Worm (Caenorhabditis elegans) whole organism, late embryonic: ENCODE data around the gene htp-1.

Experiments used
- C08G9.2 ChIP-seq: sonication (generic microtip); optimal IDR thresholded peaks from 2 replicates; lab custom pipeline; 2016; ENCODE audit warnings: mild to moderate bottlenecking, missing genetic modification characterization, moderate library complexity, missing compliant biosample characterization
- C38D4.7 ChIP-seq: fragments of 200-800 bp; sonication (Bioruptor generic); optimal IDR thresholded peaks from 2 replicates; lab custom pipeline; 2018; ENCODE audit warnings: mild to moderate bottlenecking, missing genetic modification characterization, moderate library complexity, missing compliant biosample characterization
- F13H6.1 ChIP-seq: sonication (generic microtip); optimal IDR thresholded peaks from 2 replicates; lab custom pipeline; 2016; ENCODE audit warnings: missing genetic modification characterization, missing compliant biosample characterization
- K02D7.2 ChIP-seq: sonication (generic microtip); optimal IDR thresholded peaks from 2 replicates; lab custom pipeline; 2017; ENCODE audit warnings: mild to moderate bottlenecking, missing genetic modification characterization, missing compliant biosample characterization
- T23F11.4 ChIP-seq: fragments of 200-800 bp; sonication (Bioruptor generic); optimal IDR thresholded peaks from 2 replicates; lab custom pipeline; 2018; ENCODE audit warnings: mild to moderate bottlenecking, missing genetic modification characterization, missing compliant biosample characterization
- Y22D7AL.16 ChIP-seq: sonication (generic microtip); optimal IDR thresholded peaks from 2 replicates; lab custom pipeline; 2016; ENCODE audit warnings: missing genetic modification characterization, missing compliant biosample characterization
- ahr-1 ChIP-seq: sonication (generic microtip); optimal IDR thresholded peaks from 2 replicates; lab custom pipeline; 2016; ENCODE audit warnings: missing genetic modification characterization, missing compliant biosample characterization
- ama-1 ChIP-seq: fragments of 150-350 bp; optimal IDR thresholded peaks from 2 replicates; lab custom pipeline; 2014
- ceh-18 ChIP-seq: sonication (generic microtip); optimal IDR thresholded peaks from 2 replicates; lab custom pipeline; 2016; ENCODE audit warnings: missing genetic modification characterization, missing compliant biosample characterization
- ceh-2 ChIP-seq: sonication (generic microtip); optimal IDR thresholded peaks from 2 replicates; lab custom pipeline; 2016; ENCODE audit warnings: missing genotype, missing genetic modification characterization, missing compliant biosample characterization
- ceh-22 ChIP-seq: sonication (generic microtip); optimal IDR thresholded peaks from 2 replicates; lab custom pipeline; 2017; ENCODE audit warnings: missing biosample characterization, missing genetic modification characterization
- ceh-24 ChIP-seq: sonication (generic microtip); optimal IDR thresholded peaks from 2 replicates; lab custom pipeline; 2016; ENCODE audit warnings: mild to moderate bottlenecking, missing genetic modification characterization, missing compliant biosample characterization
- ceh-30 ChIP-seq: fragments of 150-350 bp; optimal IDR thresholded peaks from 2 replicates; lab custom pipeline; 2014; ENCODE audit warnings: missing biosample characterization, missing genetic modification characterization
- ceh-34 ChIP-seq: sonication (generic microtip); optimal IDR thresholded peaks from 2 replicates; lab custom pipeline; 2016; ENCODE audit warnings: mild to moderate bottlenecking, missing genetic modification characterization, missing compliant biosample characterization
- ceh-48 ChIP-seq: sonication (generic microtip); optimal IDR thresholded peaks from 2 replicates; lab custom pipeline; 2016; ENCODE audit warnings: missing genetic modification characterization, inconsistent platforms, missing compliant biosample characterization
- ceh-6 ChIP-seq: fragments of 200-800 bp; sonication (Bioruptor generic); optimal IDR thresholded peaks from 2 replicates; lab custom pipeline; 2018; ENCODE audit warnings: mild to moderate bottlenecking, missing genetic modification characterization, missing compliant biosample characterization
- ceh-9 ChIP-seq: sonication (generic microtip); optimal IDR thresholded peaks from 2 replicates; lab custom pipeline; 2016; ENCODE audit warnings: mild to moderate bottlenecking, missing genetic modification characterization, inconsistent platforms, missing compliant biosample characterization
- che-1 ChIP-seq: sonication (generic microtip); optimal IDR thresholded peaks from 2 replicates; lab custom pipeline; 2016; ENCODE audit warnings: mild to moderate bottlenecking, missing genetic modification characterization, missing compliant biosample characterization
- dve-1 ChIP-seq: sonication (generic microtip); optimal IDR thresholded peaks from 2 replicates; lab custom pipeline; 2017; ENCODE audit warnings: antibody characterized with exemption, mild to moderate bottlenecking, missing genetic modification characterization, missing compliant biosample characterization
- elt-2 ChIP-seq: sonication (generic microtip); optimal IDR thresholded peaks from 2 replicates; lab custom pipeline; 2016; ENCODE audit warnings: missing genetic modification reagents, missing genetic modification characterization, missing compliant biosample characterization
- elt-4 ChIP-seq: sonication (generic microtip); optimal IDR thresholded peaks from 2 replicates; lab custom pipeline; 2016; ENCODE audit warnings: missing genetic modification characterization, missing compliant biosample characterization
- ets-4 ChIP-seq: sonication (generic microtip); optimal IDR thresholded peaks from 2 replicates; lab custom pipeline; 2016; ENCODE audit warnings: missing genetic modification characterization, missing compliant biosample characterization
- fax-1 ChIP-seq: sonication (generic microtip); optimal IDR thresholded peaks from 2 replicates; lab custom pipeline; 2016; ENCODE audit warnings: missing genotype, missing genetic modification characterization, missing compliant biosample characterization
- gmeb-2 ChIP-seq: sonication (generic microtip); optimal IDR thresholded peaks from 2 replicates; lab custom pipeline; 2016; ENCODE audit warnings: missing genetic modification characterization, inconsistent platforms, missing compliant biosample characterization
- hlh-13 ChIP-seq: fragments of 200-800 bp; sonication (Bioruptor generic); optimal IDR thresholded peaks from 2 replicates; lab custom pipeline; 2018; ENCODE audit warnings: mild to moderate bottlenecking, missing genetic modification characterization, missing compliant biosample characterization
- hlh-15 ChIP-seq: sonication (generic microtip); optimal IDR thresholded peaks from 2 replicates; lab custom pipeline; 2016; ENCODE audit warnings: missing genetic modification characterization, missing compliant biosample characterization
- hlh-30 ChIP-seq: sonication (generic microtip); optimal IDR thresholded peaks from 2 replicates; lab custom pipeline; 2017; ENCODE audit warnings: antibody characterized with exemption, missing genetic modification characterization, missing compliant biosample characterization; ENCODE audit not compliant: insufficient read depth
- hlh-6 ChIP-seq: sonication (generic microtip); optimal IDR thresholded peaks from 2 replicates; lab custom pipeline; 2016; ENCODE audit warnings: missing genotype, missing genetic modification characterization, missing compliant biosample characterization
- hlh-8 ChIP-seq: sonication (generic microtip); optimal IDR thresholded peaks from 2 replicates; lab custom pipeline; 2016; ENCODE audit warnings: missing genotype, missing genetic modification characterization, missing compliant biosample characterization
- lim-6 ChIP-seq: sonication (generic microtip); optimal IDR thresholded peaks from 2 replicates; lab custom pipeline; 2016; ENCODE audit warnings: missing genetic modification characterization, missing compliant biosample characterization
- lin-11 ChIP-seq: fragments of 200-800 bp; sonication (Bioruptor generic); optimal IDR thresholded peaks from 2 replicates; lab custom pipeline; 2018; ENCODE audit warnings: mild to moderate bottlenecking, missing genetic modification characterization, missing compliant biosample characterization
- madf-2 ChIP-seq: sonication (generic microtip); optimal IDR thresholded peaks from 2 replicates; lab custom pipeline; 2017; ENCODE audit warnings: missing genetic modification characterization, missing compliant biosample characterization
- mec-3 ChIP-seq: sonication (generic microtip); optimal IDR thresholded peaks from 2 replicates; lab custom pipeline; 2016; ENCODE audit warnings: borderline replicate concordance, missing genetic modification characterization, missing compliant biosample characterization
- nfya-1 ChIP-seq: sonication (generic microtip); optimal IDR thresholded peaks from 2 replicates; lab custom pipeline; 2017; ENCODE audit warnings: missing genetic modification characterization, mild to moderate bottlenecking, missing compliant biosample characterization, antibody characterized with exemption, moderate library complexity
- nhr-11 ChIP-seq: fragments of 150-350 bp; optimal IDR thresholded peaks from 2 replicates; lab custom pipeline; 2014; ENCODE audit warnings: missing biosample characterization, missing genetic modification characterization
- nhr-232 ChIP-seq: sonication (generic microtip); optimal IDR thresholded peaks from 2 replicates; lab custom pipeline; 2016; ENCODE audit warnings: missing genetic modification characterization, missing compliant biosample characterization
- npax-4 ChIP-seq: sonication (generic microtip); optimal IDR thresholded peaks from 2 replicates; lab custom pipeline; 2016; ENCODE audit warnings: missing genetic modification characterization, missing compliant biosample characterization
- pag-3 ChIP-seq: sonication (generic microtip); optimal IDR thresholded peaks from 2 replicates; lab custom pipeline; 2016; ENCODE audit warnings: missing compliant biosample characterization, missing genetic modification characterization, borderline replicate concordance
- pat-9 ChIP-seq: fragments of 200-800 bp; sonication (Bioruptor generic); optimal IDR thresholded peaks from 2 replicates; lab custom pipeline; 2018; ENCODE audit warnings: mild to moderate bottlenecking, missing genetic modification characterization, moderate library complexity, missing compliant biosample characterization
- pax-1 ChIP-seq: fragments of 150-350 bp; optimal IDR thresholded peaks from 2 replicates; lab custom pipeline; 2014; ENCODE audit warnings: missing biosample characterization, missing genetic modification characterization
- pha-2 ChIP-seq: sonication (generic microtip); optimal IDR thresholded peaks from 2 replicates; lab custom pipeline; 2017; ENCODE audit warnings: mild to moderate bottlenecking, missing genetic modification characterization, missing compliant biosample characterization
- pqm-1 ChIP-seq: sonication (generic microtip); optimal IDR thresholded peaks from 2 replicates; lab custom pipeline; 2016; ENCODE audit warnings: missing genetic modification characterization, missing compliant biosample characterization
- rnt-1 ChIP-seq: sonication (generic microtip); optimal IDR thresholded peaks from 2 replicates; lab custom pipeline; 2016; ENCODE audit warnings: missing genetic modification characterization, missing compliant biosample characterization
- sdc-2 ChIP-seq: sonication (generic microtip); optimal IDR thresholded peaks from 2 replicates; lab custom pipeline; 2016; ENCODE audit warnings: missing genotype, missing genetic modification characterization, missing compliant biosample characterization
- sox-2 ChIP-seq: fragments of 200-800 bp; sonication (Bioruptor generic); IDR thresholded peaks from 2 replicates; pipeline ENCODE4 v1.3.6; 2022; ENCODE audit warnings: missing genetic modification reagents, missing genetic modification characterization, missing compliant biosample characterization
- sox-4 ChIP-seq: sonication (generic microtip); optimal IDR thresholded peaks from 2 replicates; lab custom pipeline; 2017; ENCODE audit warnings: mild to moderate bottlenecking, missing genetic modification characterization, inconsistent platforms, missing compliant biosample characterization
- syd-9 ChIP-seq: sonication (generic microtip); optimal IDR thresholded peaks from 2 replicates; lab custom pipeline; 2016; ENCODE audit warnings: mild to moderate bottlenecking, missing genetic modification characterization, moderate library complexity, missing compliant biosample characterization
- tbx-2 ChIP-seq: sonication (generic microtip); optimal IDR thresholded peaks from 2 replicates; lab custom pipeline; 2016; ENCODE audit warnings: missing genetic modification characterization, missing compliant biosample characterization
- ttx-3 ChIP-seq: sonication (generic microtip); optimal IDR thresholded peaks from 2 replicates; lab custom pipeline; 2016; ENCODE audit warnings: missing genetic modification reagents, missing genetic modification characterization, missing compliant biosample characterization
- unc-3 ChIP-seq, 2 experiments: fragments of 200-800 bp in 1 of 2; sonication (Bioruptor generic) in 1 of 2; sonication (generic microtip) in 1 of 2; conservative IDR thresholded peaks in 1 of 2; optimal IDR thresholded peaks in 1 of 2; 2 replicates each; pipeline versions ENCODE4 v1.3.6 to Lab custom; 2016 to 2022; ENCODE audit warnings: missing compliant biosample characterization in 2 of 2, missing genetic modification characterization in 2 of 2, missing genetic modification reagents in 1 of 2
- unc-42 ChIP-seq: sonication (generic microtip); optimal IDR thresholded peaks from 2 replicates; lab custom pipeline; 2016; ENCODE audit warnings: missing genotype, missing genetic modification characterization, missing compliant biosample characterization
- unc-55 ChIP-seq: sonication (generic microtip); optimal IDR thresholded peaks from 2 replicates; lab custom pipeline; 2017; ENCODE audit warnings: missing biosample characterization, missing genetic modification reagents, missing genetic modification characterization
- unc-86 ChIP-seq: sonication (generic microtip); optimal IDR thresholded peaks from 2 replicates; lab custom pipeline; 2016; ENCODE audit warnings: missing genetic modification characterization, missing compliant biosample characterization
- zip-5 ChIP-seq: sonication (generic microtip); optimal IDR thresholded peaks from 2 replicates; lab custom pipeline; 2016; ENCODE audit warnings: missing genetic modification characterization, missing compliant biosample characterization

Gene htp-1

DNA sequence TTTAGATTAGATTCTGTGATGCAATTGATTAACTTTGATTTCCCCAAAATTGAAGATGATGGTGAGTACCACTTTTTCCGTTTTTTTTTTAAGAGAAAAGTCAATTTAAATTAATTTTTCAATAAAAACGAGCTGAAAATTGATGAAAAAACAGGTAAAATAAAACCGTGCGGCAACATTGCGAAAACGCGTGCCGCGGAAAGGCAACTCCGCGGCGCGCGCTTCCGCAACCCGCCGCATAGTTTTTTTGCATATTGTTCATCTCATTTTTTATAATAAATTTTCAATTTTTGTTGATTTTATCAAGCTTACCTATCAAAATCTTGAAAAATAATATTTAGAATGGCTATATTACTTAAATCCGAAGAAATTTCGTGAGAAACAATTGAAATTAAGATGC lies 20.4 kb downstream of the htp-1 start:
- TF ChIP-seq nfya-1 (peak; percentile 49), gmeb-2 (tag; lab: Kevin White, UChicago) (no peak), elt-2 (tag; lab: Kevin White, UChicago) (peak; percentile 76), rnt-1 (tag; lab: Kevin White, UChicago) (no peak), hlh-30 (tag; lab: Kevin White, UChicago) (no peak), C38D4.7 (GFP tag; lab: Kevin White, UChicago) (peak; percentile 1), ceh-6 (GFP tag; lab: Kevin White, UChicago) (no peak), ceh-34 (tag; lab: Kevin White, UChicago) (peak; percentile 71), pqm-1 (tag; lab: Kevin White, UChicago) (no peak), zip-5 (peak; percentile 52), pat-9 (tag; lab: Kevin White, UChicago) (peak; percentile 52), unc-3 (GFP tag; conservative IDR thresholded peaks at IDR 0.05; lab: Robert Waterston, UW) (no peak), unc-3 (tag; optimal IDR thresholded peaks at IDR 0.05; lab: Kevin White, UChicago) (peak; percentile 22), dve-1 (tag; lab: Kevin White, UChicago) (no peak), elt-4 (tag; lab: Kevin White, UChicago) (no peak), F13H6.1 (no peak), ttx-3 (tag; lab: Kevin White, UChicago) (peak; percentile 72), npax-4 (tag; lab: Kevin White, UChicago) (no peak), T23F11.4 (no peak), ceh-30 (no peak), ahr-1 (tag; lab: Kevin White, UChicago) (no peak), ceh-18 (tag; lab: Kevin White, UChicago) (no peak), ama-1 (lab: Kevin White, UChicago) (no peak), ceh-22 (tag; lab: Kevin White, UChicago) (no peak), hlh-6 (tag; lab: Kevin White, UChicago) (no peak), pag-3 (no peak), hlh-15 (tag; lab: Kevin White, UChicago) (peak; percentile 14), tbx-2 (tag; lab: Kevin White, UChicago) (peak; percentile 50), pax-1 (tag; lab: Kevin White, UChicago) (no peak), fax-1 (peak; percentile 33), lin-11 (tag; lab: Kevin White, UChicago) (no peak), sox-2 (GFP tag; lab: Robert Waterston, UW) (no peak), hlh-13 (GFP tag; lab: Kevin White, UChicago) (no peak), ceh-24 (tag; lab: Kevin White, UChicago) (no peak), syd-9 (no peak), ceh-48 (tag; lab: Kevin White, UChicago) (no peak), mec-3 (tag; lab: Kevin White, UChicago) (no peak), pha-2 (tag; lab: Kevin White, UChicago) (peak; percentile 41), hlh-8 (tag; lab: Kevin White, UChicago) (no peak), madf-2 (tag; lab: Kevin White, UChicago) (no peak), nhr-11 (no peak), nhr-232 (tag; lab: Kevin White, UChicago) (peak; percentile 18), unc-55 (GFP tag; lab: Kevin White, UChicago) (no peak), sdc-2 (tag; lab: Kevin White, UChicago) (no peak), lim-6 (tag; lab: Kevin White, UChicago) (no peak), Y22D7AL.16 (tag; lab: Kevin White, UChicago) (no peak), unc-86 (tag; lab: Kevin White, UChicago) (peak; percentile 44), K02D7.2 (tag; lab: Kevin White, UChicago) (peak; percentile 25), che-1 (tag; lab: Kevin White, UChicago) (no peak), unc-42 (tag; lab: Kevin White, UChicago) (no peak), ceh-9 (no peak), sox-4 (tag; lab: Kevin White, UChicago) (peak; percentile 44), ets-4 (tag; lab: Kevin White, UChicago) (no peak), C08G9.2 (tag; lab: Kevin White, UChicago) (no peak), ceh-2 (tag; lab: Kevin White, UChicago) (peak; percentile 43)
